Worm (Caenorhabditis elegans) whole organism, L4/young adult: ENCODE data around the gene sdz-19.

Source experiments
- W03F9.2 ChIP-seq: fragments of 150-350 bp; optimal IDR thresholded peaks from 2 replicates; lab custom pipeline; 2014; ENCODE audit warnings: missing biosample characterization, missing genetic modification characterization
- dao-5 ChIP-seq: sonication (generic microtip); optimal IDR thresholded peaks from 2 replicates; lab custom pipeline; 2016; ENCODE audit warnings: missing genotype, missing genetic modification characterization, moderate library complexity, missing compliant biosample characterization

DNA sequence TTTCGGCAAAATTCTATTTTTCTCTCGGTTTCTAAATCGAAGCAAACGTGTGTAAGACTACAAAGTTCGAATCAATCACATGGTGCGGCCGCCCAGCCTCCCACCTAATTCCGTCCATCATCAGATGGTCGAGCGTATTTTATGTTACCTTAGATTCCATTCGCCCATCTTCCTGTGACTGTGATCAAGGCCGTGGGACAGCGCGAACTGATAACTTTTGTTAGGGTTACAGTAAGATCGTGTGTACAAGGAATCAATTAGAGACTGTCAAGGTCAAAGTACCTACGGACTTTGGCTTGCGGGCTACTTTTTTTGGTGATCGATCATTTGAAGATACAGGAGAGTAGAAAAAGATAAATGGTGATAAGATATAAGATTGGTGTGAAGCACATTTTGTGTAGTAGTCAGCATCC lies 19.9 kb upstream of the sdz-19 start:
- TF ChIP-seq dao-5 (tag; lab: Kevin White, UChicago) (no peak), W03F9.2 (no peak)
